Worm (Caenorhabditis elegans) whole organism, L4 larva: ENCODE measurements around the gene tbx-2.

ENCODE experiments used
- Y48G9A.11 ChIP-seq: fragments of 200-800 bp; sonication (Bioruptor generic); IDR thresholded peaks from 2 replicates; pipeline ENCODE4 v1.3.6; 2022; ENCODE audit warnings: missing genetic modification reagents, missing genetic modification characterization, missing compliant biosample characterization
- fkh-10 ChIP-seq: fragments of 150-350 bp; optimal IDR thresholded peaks from 2 replicates; lab custom pipeline; 2014; ENCODE audit warnings: missing biosample characterization, missing genetic modification reagents, missing genetic modification characterization
- lin-39 ChIP-seq: fragments of 150-350 bp; optimal IDR thresholded peaks from 2 replicates; lab custom pipeline; 2014; ENCODE audit warnings: missing biosample characterization, missing genetic modification reagents, missing genetic modification characterization
- lsy-2 ChIP-seq, 2 experiments: fragments of 150-350 bp in 1 of 2; sonication (generic microtip) in 1 of 2; optimal IDR thresholded peaks; 2 replicates each; lab custom pipeline; 2014 to 2017; ENCODE audit warnings: missing biosample characterization in 2 of 2, missing genetic modification characterization in 2 of 2
- madf-9 ChIP-seq: fragments of 200-800 bp; sonication (Bioruptor generic); conservative IDR thresholded peaks from 2 replicates; pipeline ENCODE4 v1.3.6; 2022; ENCODE audit warnings: missing genetic modification reagents, missing genetic modification characterization, missing compliant biosample characterization
- nhr-237 ChIP-seq: sonication (generic microtip); optimal IDR thresholded peaks from 2 replicates; lab custom pipeline; 2017; ENCODE audit warnings: missing biosample characterization, missing genetic modification characterization
- saeg-2 ChIP-seq: fragments of 200-800 bp; sonication (Bioruptor generic); IDR thresholded peaks from 2 replicates; pipeline ENCODE4 v1.3.6; 2022; ENCODE audit warnings: missing genetic modification reagents, missing genetic modification characterization, missing compliant biosample characterization
- unc-62 ChIP-seq, 3 experiments: fragments of 150-350 bp in 1 of 3; sonication (generic microtip); optimal IDR thresholded peaks in 2 of 3; peaks in 1 of 3; 1 replicate in 1 of 3; 2 replicates in 2 of 3; lab custom pipeline; 2014 to 2017; ENCODE audit warnings: missing biosample characterization in 3 of 3, missing genetic modification characterization in 3 of 3, missing genetic modification reagents in 3 of 3, missing genotype in 1 of 3
- zip-2 ChIP-seq: fragments of 150-350 bp; optimal IDR thresholded peaks from 2 replicates; lab custom pipeline; 2014; ENCODE audit warnings: missing biosample characterization, missing genetic modification characterization
- ztf-7 ChIP-seq: fragments of 150-350 bp; optimal IDR thresholded peaks from 2 replicates; lab custom pipeline; 2014; ENCODE audit warnings: missing biosample characterization, missing genetic modification characterization

DNA sequence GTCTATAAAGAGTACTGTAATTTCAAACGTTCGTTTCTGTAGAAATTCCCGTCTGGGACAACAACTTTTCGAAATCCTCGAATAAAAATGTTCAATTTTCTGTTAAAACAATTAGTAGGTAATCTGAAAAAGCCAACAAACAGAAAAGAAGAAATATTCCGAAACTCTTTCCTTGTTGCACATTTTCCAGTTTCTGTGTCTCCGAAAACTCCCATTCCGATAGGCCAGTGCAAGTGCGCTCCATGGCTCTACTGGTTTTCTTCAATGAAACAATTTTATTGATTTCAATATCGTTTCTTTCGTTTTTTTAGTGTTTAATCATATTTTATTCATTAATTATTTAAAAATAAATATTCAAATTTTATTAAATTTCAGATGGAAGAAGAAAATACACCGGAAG, 33.5 kb downstream of the tbx-2 start, which contains the start of gene F54D8.6:
- TF ChIP-seq madf-9 (GFP tag; lab: Robert Waterston, UW) (no peak), nhr-237 (tag; lab: Kevin White, UChicago) (no peak), unc-62 (GFP tag; optimal IDR thresholded peaks at IDR 0.05 in 1 of 2; lab: Kevin White, UChicago) (peak in 1 of 2 experiments; percentile 60), unc-62 (tag; optimal IDR thresholded peaks at IDR 0.05; lab: Kevin White, UChicago) (no peak), Y48G9A.11 (no peak), zip-2 (no peak), fkh-10 (GFP tag; lab: Kevin White, UChicago) (no peak), lin-39 (tag; lab: Kevin White, UChicago) (no peak), saeg-2 (GFP tag; lab: Robert Waterston, UW) (no peak), ztf-7 (no peak), lsy-2 (tag; optimal IDR thresholded peaks at IDR 0.05; lab: Kevin White, UChicago) (peak in 1 of 2 experiments; percentile 63)
